Worm (Caenorhabditis elegans) whole organism, L4 larva: ENCODE results near the gene Y38E10A.17.

Experiments used
- D1046.2 ChIP-seq: fragments of 200-800 bp; sonication (Bioruptor generic); IDR thresholded peaks from 2 replicates; pipeline ENCODE4 v1.3.6; 2022; ENCODE audit warnings: missing genetic modification characterization, missing compliant biosample characterization
- F26F4.8 ChIP-seq: fragments of 200-800 bp; sonication (Bioruptor generic); conservative IDR thresholded peaks from 2 replicates; pipeline ENCODE4 v1.3.6; 2022; ENCODE audit warnings: missing genetic modification characterization, missing compliant biosample characterization
- Y105C5A.15 ChIP-seq: fragments of 200-800 bp; sonication (Bioruptor generic); IDR thresholded peaks from 2 replicates; pipeline ENCODE4 v1.3.6; 2022; ENCODE audit warnings: missing genetic modification characterization, missing compliant biosample characterization
- Y48G9A.11 ChIP-seq: fragments of 200-800 bp; sonication (Bioruptor generic); IDR thresholded peaks from 2 replicates; pipeline ENCODE4 v1.3.6; 2022; ENCODE audit warnings: missing genetic modification reagents, missing genetic modification characterization, missing compliant biosample characterization
- Y75B8A.6 ChIP-seq: fragments of 200-800 bp; sonication (Bioruptor generic); IDR thresholded peaks from 2 replicates; pipeline ENCODE4 v1.3.6; 2022; ENCODE audit warnings: missing genetic modification reagents, missing genetic modification characterization, missing compliant biosample characterization
- aha-1 ChIP-seq: fragments of 150-350 bp; peaks from one replicate; lab custom pipeline; 2014; ENCODE audit warnings: missing biosample characterization, missing genetic modification characterization
- ama-1 ChIP-seq: fragments of 150-350 bp; optimal IDR thresholded peaks from 2 replicates; lab custom pipeline; 2014; ENCODE audit warnings: inconsistent platforms, mixed read lengths
- attf-4 ChIP-seq: sonication (generic microtip); optimal IDR thresholded peaks from 3 replicates; lab custom pipeline; 2017; ENCODE audit warnings: missing biosample characterization, missing genetic modification characterization
- ceh-32 ChIP-seq: sonication (generic microtip); optimal IDR thresholded peaks from 2 replicates; lab custom pipeline; 2016; ENCODE audit warnings: mild to moderate bottlenecking, missing genetic modification characterization, missing compliant biosample characterization; ENCODE audit not compliant: poor library complexity
- ceh-62 ChIP-seq: sonication (generic microtip); optimal IDR thresholded peaks from 2 replicates; lab custom pipeline; 2017; ENCODE audit warnings: missing biosample characterization, missing genetic modification characterization
- ces-1 ChIP-seq: fragments of 150-350 bp; sonication (generic microtip); optimal IDR thresholded peaks from 4 replicates; lab custom pipeline; 2014; ENCODE audit warnings: missing biosample characterization, missing genetic modification reagents, missing genetic modification characterization
- cey-2 ChIP-seq: sonication (generic microtip); optimal IDR thresholded peaks from 3 replicates; lab custom pipeline; 2017; ENCODE audit warnings: missing genetic modification characterization, mild to moderate bottlenecking, missing compliant biosample characterization, antibody characterized with exemption, borderline replicate concordance; ENCODE audit not compliant: insufficient read depth
- ctbp-1 ChIP-seq: fragments of 200-800 bp; sonication (Bioruptor generic); IDR thresholded peaks from 2 replicates; pipeline ENCODE4 v1.3.6; 2022; ENCODE audit warnings: missing genetic modification reagents, missing genetic modification characterization, missing compliant biosample characterization
- daf-16 ChIP-seq, 3 experiments: sonication (generic microtip); optimal IDR thresholded peaks; 2 replicates each; lab custom pipeline; 2016 to 2017; ENCODE audit warnings: missing genetic modification characterization in 3 of 3, missing genetic modification reagents in 3 of 3, mild to moderate bottlenecking in 2 of 3, missing compliant biosample characterization in 2 of 3, missing biosample characterization in 1 of 3, moderate library complexity in 1 of 3
- daf-19 ChIP-seq: fragments of 200-800 bp; sonication (Bioruptor generic); conservative IDR thresholded peaks from 2 replicates; pipeline ENCODE4 v1.3.6; 2022; ENCODE audit warnings: missing genetic modification characterization, missing compliant biosample characterization
- daf-8 ChIP-seq: fragments of 200-800 bp; sonication (Bioruptor generic); IDR thresholded peaks from 2 replicates; pipeline ENCODE4 v1.3.6; 2022; ENCODE audit warnings: missing genetic modification characterization, missing compliant biosample characterization
- duxl-1 ChIP-seq: sonication (generic microtip); optimal IDR thresholded peaks from 2 replicates; lab custom pipeline; 2016; ENCODE audit warnings: mild to moderate bottlenecking, missing genetic modification characterization, moderate library complexity, missing compliant biosample characterization; ENCODE audit not compliant: poor library complexity
- egl-27 ChIP-seq: sonication (generic microtip); optimal IDR thresholded peaks from 3 replicates; lab custom pipeline; 2017; ENCODE audit warnings: missing biosample characterization, missing genetic modification reagents, missing genetic modification characterization
- fkh-10 ChIP-seq: fragments of 150-350 bp; optimal IDR thresholded peaks from 2 replicates; lab custom pipeline; 2014; ENCODE audit warnings: missing biosample characterization, missing genetic modification reagents, missing genetic modification characterization
- gei-8 ChIP-seq: fragments of 200-800 bp; sonication (Bioruptor generic); optimal IDR thresholded peaks from 2 replicates; lab custom pipeline; 2018; ENCODE audit warnings: mild to moderate bottlenecking, missing genetic modification characterization, missing compliant biosample characterization
- hif-1 ChIP-seq, 2 experiments: sonication (generic microtip); optimal IDR thresholded peaks; 2 replicates each; lab custom pipeline; 2016 to 2017; ENCODE audit warnings: missing compliant biosample characterization in 2 of 2, missing genetic modification characterization in 2 of 2, missing genetic modification reagents in 2 of 2, missing genotype in 2 of 2, mild to moderate bottlenecking in 1 of 2
- hlh-11 ChIP-seq: fragments of 200-800 bp; sonication (Bioruptor generic); optimal IDR thresholded peaks from 2 replicates; lab custom pipeline; 2018; ENCODE audit warnings: mild to moderate bottlenecking, missing genetic modification characterization, missing compliant biosample characterization
- hlh-30 ChIP-seq: sonication (generic microtip); optimal IDR thresholded peaks from 2 replicates; lab custom pipeline; 2017; ENCODE audit warnings: antibody characterized with exemption, mild to moderate bottlenecking, missing genetic modification characterization, missing compliant biosample characterization; ENCODE audit not compliant: insufficient read depth
- hmg-1.1 ChIP-seq: fragments of 200-800 bp; sonication (Bioruptor generic); IDR thresholded peaks from 2 replicates; pipeline ENCODE4 v1.3.6; 2022; ENCODE audit warnings: missing genetic modification reagents, missing genetic modification characterization, missing compliant biosample characterization
- jun-1 ChIP-seq: fragments of 150-350 bp; optimal IDR thresholded peaks from 2 replicates; lab custom pipeline; 2014; ENCODE audit warnings: missing biosample characterization, missing genetic modification reagents, missing genetic modification characterization
- lin-1 ChIP-seq: fragments of 200-800 bp; sonication (Bioruptor generic); IDR thresholded peaks from 2 replicates; pipeline ENCODE4 v1.3.6; 2022; ENCODE audit warnings: missing genetic modification reagents, missing genetic modification characterization, missing compliant biosample characterization
- madf-5 ChIP-seq, 2 experiments: fragments of 200-800 bp; sonication (Bioruptor generic); IDR thresholded peaks; 2 replicates each; pipeline ENCODE4 v1.3.6; 2022; ENCODE audit warnings: missing compliant biosample characterization in 2 of 2, missing genetic modification characterization in 2 of 2
- madf-9 ChIP-seq: fragments of 200-800 bp; sonication (Bioruptor generic); conservative IDR thresholded peaks from 2 replicates; pipeline ENCODE4 v1.3.6; 2022; ENCODE audit warnings: missing genetic modification reagents, missing genetic modification characterization, missing compliant biosample characterization
- mdl-1 ChIP-seq, 2 experiments: fragments of 150-350 bp in 1 of 2; sonication (generic microtip) in 1 of 2; optimal IDR thresholded peaks; 2 replicates each; lab custom pipeline; 2014 to 2017; ENCODE audit warnings: missing biosample characterization in 2 of 2, missing genetic modification characterization in 2 of 2
- mxl-2 ChIP-seq: fragments of 200-800 bp; sonication (Bioruptor generic); conservative IDR thresholded peaks from 2 replicates; pipeline ENCODE4 v1.3.6; 2022; ENCODE audit warnings: missing genetic modification reagents, missing genetic modification characterization, missing compliant biosample characterization
- mxl-3 ChIP-seq: fragments of 200-800 bp; sonication (Bioruptor generic); optimal IDR thresholded peaks from 2 replicates; lab custom pipeline; 2018; ENCODE audit warnings: mild to moderate bottlenecking, missing genetic modification characterization, missing compliant biosample characterization
- nhr-10 ChIP-seq: fragments of 150-350 bp; optimal IDR thresholded peaks from 2 replicates; lab custom pipeline; 2014; ENCODE audit warnings: missing biosample characterization, missing genetic modification characterization
- nhr-111 ChIP-seq: fragments of 200-800 bp; sonication (Bioruptor generic); optimal IDR thresholded peaks from 2 replicates; lab custom pipeline; 2018; ENCODE audit warnings: mild to moderate bottlenecking, missing genetic modification characterization, missing compliant biosample characterization
- nhr-28 ChIP-seq: fragments of 150-350 bp; optimal IDR thresholded peaks from 2 replicates; lab custom pipeline; 2014; ENCODE audit warnings: missing biosample characterization, missing genetic modification characterization
- nhr-48 ChIP-seq: sonication (generic microtip); optimal IDR thresholded peaks from 2 replicates; lab custom pipeline; 2016; ENCODE audit warnings: mild to moderate bottlenecking, missing genetic modification characterization, missing compliant biosample characterization
- nhr-6 ChIP-seq: fragments of 150-350 bp; optimal IDR thresholded peaks from 2 replicates; lab custom pipeline; 2014; ENCODE audit warnings: missing biosample characterization, missing genetic modification characterization
- pha-4 ChIP-seq, 2 experiments: fragments of 150-350 bp in 1 of 2; fragments of 200-800 bp in 1 of 2; sonication (Bioruptor generic) in 1 of 2; IDR thresholded peaks in 1 of 2; optimal IDR thresholded peaks in 1 of 2; 2 replicates each; pipeline versions ENCODE4 v1.3.6 to Lab custom; 2014 to 2022; ENCODE audit warnings: missing genetic modification characterization in 2 of 2, missing genetic modification reagents in 2 of 2, missing biosample characterization in 1 of 2, missing compliant biosample characterization in 1 of 2
- pqm-1 ChIP-seq: sonication (generic microtip); optimal IDR thresholded peaks from 2 replicates; lab custom pipeline; 2017; ENCODE audit warnings: missing biosample characterization, missing genetic modification characterization
- rbr-2 ChIP-seq: sonication (generic microtip); optimal IDR thresholded peaks from 2 replicates; lab custom pipeline; 2016; ENCODE audit warnings: missing genotype, missing genetic modification characterization, missing compliant biosample characterization
- sdz-12 ChIP-seq: fragments of 200-800 bp; sonication (Bioruptor generic); optimal IDR thresholded peaks from 2 replicates; lab custom pipeline; 2018; ENCODE audit warnings: mild to moderate bottlenecking, missing genetic modification characterization, missing compliant biosample characterization
- unc-62 ChIP-seq, 3 experiments: fragments of 150-350 bp in 1 of 3; sonication (generic microtip); optimal IDR thresholded peaks in 2 of 3; peaks in 1 of 3; 1 replicate in 1 of 3; 2 replicates in 2 of 3; lab custom pipeline; 2014 to 2017; ENCODE audit warnings: missing biosample characterization in 3 of 3, missing genetic modification characterization in 3 of 3, missing genetic modification reagents in 3 of 3, missing genotype in 1 of 3
- zag-1 ChIP-seq: fragments of 150-350 bp; optimal IDR thresholded peaks from 2 replicates; lab custom pipeline; 2014; ENCODE audit warnings: missing biosample characterization, missing genetic modification characterization
- zfp-3 ChIP-seq: fragments of 200-800 bp; sonication (Bioruptor generic); conservative IDR thresholded peaks from 2 replicates; pipeline ENCODE4 v1.3.6; 2022; ENCODE audit warnings: missing genetic modification reagents, missing genetic modification characterization, missing compliant biosample characterization
- zip-11 ChIP-seq: fragments of 200-800 bp; sonication (Bioruptor generic); IDR thresholded peaks from 2 replicates; pipeline ENCODE4 v1.3.6; 2022; ENCODE audit warnings: missing genetic modification characterization, missing compliant biosample characterization
- ztf-7 ChIP-seq: fragments of 150-350 bp; optimal IDR thresholded peaks from 2 replicates; lab custom pipeline; 2014; ENCODE audit warnings: missing biosample characterization, missing genetic modification characterization

The Y38E10A.17 gene

DNA sequence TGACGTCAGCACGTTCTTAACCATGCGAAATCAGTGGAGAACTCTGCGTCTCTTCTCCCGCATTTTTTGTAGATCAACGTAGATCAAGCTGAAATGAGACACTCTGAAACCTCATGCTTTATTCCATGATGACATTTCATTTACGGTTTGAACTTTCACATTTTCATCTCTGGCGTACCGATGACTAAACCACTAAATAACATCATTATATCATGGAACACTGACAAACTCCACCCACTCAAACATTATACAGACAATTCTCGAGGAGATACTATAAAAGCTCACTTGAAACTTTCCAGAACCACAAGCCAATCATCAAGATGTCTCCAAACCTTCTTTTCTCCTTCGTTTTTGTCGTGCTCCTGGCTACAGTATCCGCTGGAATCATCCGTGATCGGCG, 7.7 kb downstream of the Y38E10A.17 start, which contains the start of gene nspe-7:
nspe-7 (plus strand) TSS at position 301 of the 400 bp plus-strand sequence.
- TF ChIP-seq daf-16 (GFP tag; optimal IDR thresholded peaks at IDR 0.05; lab: Kevin White, UChicago) (no peak), daf-16 (tag; optimal IDR thresholded peaks at IDR 0.05; lab: Kevin White, UChicago) (no peak), mxl-2 (no peak), sdz-12 (GFP tag; lab: Kevin White, UChicago) (no peak), daf-8 (GFP tag; lab: Robert Waterston, UW) (no peak), Y75B8A.6 (GFP tag; lab: Robert Waterston, UW) (no peak), lin-1 (no peak), rbr-2 (tag; lab: Kevin White, UChicago) (no peak)
- TF ChIP-seq, all 104 proteins: peak for 0

DNA sequence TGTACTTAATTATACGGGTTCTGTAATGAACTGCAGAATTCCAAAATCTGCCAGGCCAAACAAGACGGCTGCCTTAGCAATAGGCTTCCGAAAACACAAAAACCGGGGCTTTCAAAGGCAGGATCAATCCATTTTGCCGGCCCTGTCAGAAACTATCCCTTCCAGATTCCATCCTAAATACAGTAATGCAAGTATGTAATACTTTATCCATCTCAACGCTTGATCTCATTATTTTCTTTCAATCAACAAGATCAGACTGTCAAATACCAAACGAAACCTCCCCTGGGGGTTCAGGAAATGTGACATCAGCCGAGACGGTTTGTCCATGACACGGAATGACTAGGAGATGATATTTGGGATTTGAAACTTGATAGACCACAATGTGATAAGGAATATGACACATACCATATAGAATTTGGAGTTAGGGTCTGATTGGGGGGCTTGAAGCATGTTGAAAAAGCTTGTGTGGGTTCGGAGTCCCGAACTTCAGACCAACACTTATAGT, 8.4 kb downstream of the Y38E10A.17 start:
- TF ChIP-seq unc-62 (GFP tag; optimal IDR thresholded peaks at IDR 0.05 in 1 of 2; lab: Kevin White, UChicago) (peak in 1 of 2 experiments; percentile 96), unc-62 (tag; optimal IDR thresholded peaks at IDR 0.05; lab: Kevin White, UChicago) (no peak), hmg-1.1 (GFP tag; lab: Robert Waterston, UW) (no peak), fkh-10 (no peak), D1046.2 (0 out of 2 replicates have a peak, but pooled peaks have one; percentile 10), daf-19 (GFP tag; lab: Robert Waterston, UW) (peak; percentile 60; the same call in 1 of the 2 replicates), ztf-7 (tag; lab: Kevin White, UChicago) (no peak), aha-1 (tag; lab: Kevin White, UChicago) (peak; percentile 69)

DNA sequence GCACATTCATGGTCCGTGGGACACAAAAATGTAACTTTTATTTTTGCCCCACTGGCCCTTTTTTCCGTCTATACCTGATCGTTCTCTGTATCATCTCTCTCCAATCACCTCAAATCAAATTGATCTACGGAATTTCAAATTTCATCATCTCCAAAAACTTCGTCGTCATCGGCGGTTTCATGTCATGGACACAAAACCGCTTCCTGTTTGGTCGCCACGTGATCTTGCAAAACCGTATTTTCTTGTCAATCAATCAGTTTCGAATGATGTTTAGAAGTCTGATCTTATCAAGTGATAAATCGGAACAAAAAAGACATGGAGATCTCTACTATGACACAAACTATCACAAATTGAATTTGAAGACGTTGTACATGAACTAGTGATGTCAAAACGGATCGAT, 8.9 kb downstream of the Y38E10A.17 start:
- no peak for TF ChIP-seq madf-5 (GFP tag; IDR thresholded peaks at IDR 0.05; lab: Robert Waterston, UW)
- TF ChIP-seq hlh-30 (tag; lab: Kevin White, UChicago), result peak; percentile 54
- TF ChIP-seq ctbp-1 (GFP tag; lab: Robert Waterston, UW), result no peak
- TF ChIP-seq ztf-7 (tag; lab: Kevin White, UChicago), result no peak
- TF ChIP-seq nhr-10 (tag; lab: Kevin White, UChicago), result peak; percentile 10
- TF ChIP-seq duxl-1, result no peak
- TF ChIP-seq nhr-28, result peak; percentile 90
- peak; percentile 70 for TF ChIP-seq nhr-48 (tag; lab: Kevin White, UChicago)
- no peak for TF ChIP-seq rbr-2 (tag; lab: Kevin White, UChicago)
- no peak for TF ChIP-seq ama-1
- no peak for TF ChIP-seq zag-1 (tag; lab: Kevin White, UChicago)
- TF ChIP-seq pqm-1 (tag; lab: Kevin White, UChicago), result no peak
- peak; percentile 35 to 85 for TF ChIP-seq mdl-1 (tag; optimal IDR thresholded peaks at IDR 0.05; lab: Kevin White, UChicago)
- no peak for TF ChIP-seq nhr-111 (GFP tag; lab: Kevin White, UChicago)
- TF ChIP-seq Y48G9A.11, result no peak
- no peak for TF ChIP-seq attf-4 (tag; lab: Kevin White, UChicago)
- peak; percentile 66 for TF ChIP-seq aha-1 (tag; lab: Kevin White, UChicago)
- TF ChIP-seq gei-8 (GFP tag; lab: Kevin White, UChicago), result no peak
- TF ChIP-seq mxl-3 (GFP tag; lab: Kevin White, UChicago), result peak; percentile 68
- TF ChIP-seq jun-1, result no peak
- no peak for TF ChIP-seq ces-1 (GFP tag; lab: Kevin White, UChicago)
- TF ChIP-seq zfp-3 (GFP tag; lab: Robert Waterston, UW), result no peak
- TF ChIP-seq hif-1 (tag; optimal IDR thresholded peaks at IDR 0.05; lab: Kevin White, UChicago), result peak in 1 of 2 experiments; percentile 86
- no peak for TF ChIP-seq egl-27 (tag; lab: Kevin White, UChicago)
- TF ChIP-seq nhr-6, result no peak
- no peak for TF ChIP-seq Y75B8A.6 (GFP tag; lab: Robert Waterston, UW)
- TF ChIP-seq ceh-62 (tag; lab: Kevin White, UChicago), result no peak
- no peak for TF ChIP-seq F26F4.8
- TF ChIP-seq ceh-32, result no peak
- TF ChIP-seq D1046.2, result no peak
- TF ChIP-seq madf-9 (GFP tag; lab: Robert Waterston, UW), result no peak
- TF ChIP-seq pha-4 (GFP tag; IDR thresholded peaks at IDR 0.05; lab: Robert Waterston, UW), result no peak
- TF ChIP-seq pha-4 (tag; optimal IDR thresholded peaks at IDR 0.05; lab: Kevin White, UChicago), result no peak
- no peak for TF ChIP-seq Y105C5A.15
- peak; percentile 76 for TF ChIP-seq hlh-11 (tag; lab: Kevin White, UChicago)
- peak; percentile 79 for TF ChIP-seq cey-2 (tag; lab: Kevin White, UChicago)
- no peak for TF ChIP-seq zip-11 (GFP tag; lab: Robert Waterston, UW)
